Worm (Caenorhabditis elegans) whole organism, L1 larva: Measurements from ENCODE around the gene Y73B6BL.289.

Experiments used
- C04F5.9 ChIP-seq: sonication (generic microtip); optimal IDR thresholded peaks from 2 replicates; lab custom pipeline; 2016; ENCODE audit warnings: missing genetic modification characterization, missing compliant biosample characterization
- C16A3.4 ChIP-seq: fragments of 150-350 bp; optimal IDR thresholded peaks from 2 replicates; lab custom pipeline; 2014; ENCODE audit warnings: missing biosample characterization, missing genetic modification characterization
- F16B12.6 ChIP-seq: fragments of 150-350 bp; optimal IDR thresholded peaks from 2 replicates; lab custom pipeline; 2014; ENCODE audit warnings: missing biosample characterization, missing genetic modification characterization
- aha-1 ChIP-seq: fragments of 150-350 bp; optimal IDR thresholded peaks from 2 replicates; lab custom pipeline; 2014; ENCODE audit warnings: missing biosample characterization, missing genetic modification characterization
- alr-1 ChIP-seq: fragments of 200-800 bp; sonication (Bioruptor generic); optimal IDR thresholded peaks from 2 replicates; lab custom pipeline; 2018; ENCODE audit warnings: borderline replicate concordance, mild to moderate bottlenecking, missing genetic modification characterization, missing compliant biosample characterization
- ama-1 ChIP-seq: fragments of 150-350 bp; optimal IDR thresholded peaks from 2 replicates; lab custom pipeline; 2014
- blmp-1 ChIP-seq: fragments of 150-350 bp; optimal IDR thresholded peaks from 2 replicates; lab custom pipeline; 2014; ENCODE audit warnings: missing biosample characterization, missing genetic modification characterization
- ceh-8 ChIP-seq: fragments of 200-800 bp; sonication (Bioruptor generic); optimal IDR thresholded peaks from 2 replicates; lab custom pipeline; 2018; ENCODE audit warnings: mild to moderate bottlenecking, missing genetic modification characterization, moderate library complexity, missing compliant biosample characterization
- ceh-82 ChIP-seq, 3 experiments: fragments of 150-350 bp in 1 of 3; sonication (generic microtip) in 2 of 3; optimal IDR thresholded peaks; 2 replicates each; lab custom pipeline; 2014 to 2017; ENCODE audit warnings: missing biosample characterization in 3 of 3, missing genetic modification characterization in 3 of 3
- dpl-1 ChIP-seq, 3 experiments: fragments of 150-350 bp in 2 of 3; sonication (generic microtip) in 1 of 3; optimal IDR thresholded peaks; 2 replicates each; lab custom pipeline; 2014 to 2017; ENCODE audit warnings: missing biosample characterization in 3 of 3, missing genetic modification characterization in 3 of 3, missing genetic modification reagents in 3 of 3
- dsc-1 ChIP-seq: sonication (generic microtip); optimal IDR thresholded peaks from 2 replicates; lab custom pipeline; 2016; ENCODE audit warnings: mild to moderate bottlenecking, missing genetic modification characterization, missing compliant biosample characterization
- efl-1 ChIP-seq, 4 experiments: fragments of 150-350 bp; optimal IDR thresholded peaks in 3 of 4; peaks in 1 of 4; 1 replicate in 1 of 4; 2 replicates in 3 of 4; lab custom pipeline; 2014; ENCODE audit warnings: missing biosample characterization in 2 of 4, missing genetic modification characterization in 2 of 4, missing genetic modification reagents in 2 of 4
- efl-3 ChIP-seq: fragments of 200-800 bp; sonication (Bioruptor generic); optimal IDR thresholded peaks from 2 replicates; lab custom pipeline; 2018; ENCODE audit warnings: mild to moderate bottlenecking, missing genetic modification characterization, missing compliant biosample characterization
- elt-2 ChIP-seq: sonication (generic microtip); optimal IDR thresholded peaks from 2 replicates; lab custom pipeline; 2016; ENCODE audit warnings: missing genetic modification characterization, mild to moderate bottlenecking, inconsistent platforms, missing compliant biosample characterization, missing genetic modification reagents
- elt-3 ChIP-seq, 6 experiments: fragments of 150-350 bp in 1 of 6; sonication (generic microtip); optimal IDR thresholded peaks; 2 replicates each; lab custom pipeline; 2017 to 2018; ENCODE audit warnings: missing biosample characterization in 6 of 6, missing genetic modification characterization in 6 of 6, inconsistent platforms in 1 of 6
- fkh-10 ChIP-seq: sonication (generic microtip); optimal IDR thresholded peaks from 2 replicates; lab custom pipeline; 2017; ENCODE audit warnings: missing biosample characterization, missing genetic modification reagents, missing genetic modification characterization
- fos-1 ChIP-seq: fragments of 150-350 bp; optimal IDR thresholded peaks from 2 replicates; lab custom pipeline; 2014; ENCODE audit warnings: missing biosample characterization, missing genetic modification characterization
- hpl-2 ChIP-seq: fragments of 150-350 bp; optimal IDR thresholded peaks from 2 replicates; lab custom pipeline; 2014; ENCODE audit warnings: missing biosample characterization, missing genetic modification reagents, missing genetic modification characterization
- irx-1 ChIP-seq: sonication (generic microtip); optimal IDR thresholded peaks from 2 replicates; lab custom pipeline; 2016; ENCODE audit warnings: missing genetic modification characterization, missing compliant biosample characterization
- isw-1 ChIP-seq: fragments of 200-800 bp; sonication (Bioruptor generic); IDR thresholded peaks from 2 replicates; pipeline ENCODE4 v1.3.6; 2022; ENCODE audit warnings: missing genetic modification characterization, missing compliant biosample characterization
- jun-1 ChIP-seq: fragments of 150-350 bp; optimal IDR thresholded peaks from 2 replicates; lab custom pipeline; 2014; ENCODE audit warnings: missing biosample characterization, missing genetic modification reagents, missing genetic modification characterization
- lin-13 ChIP-seq: fragments of 150-350 bp; optimal IDR thresholded peaks from 2 replicates; lab custom pipeline; 2014; ENCODE audit warnings: missing biosample characterization, missing genetic modification reagents, missing genetic modification characterization
- lin-15B ChIP-seq: fragments of 150-350 bp; sonication (generic microtip); optimal IDR thresholded peaks from 3 replicates; lab custom pipeline; 2014; ENCODE audit warnings: missing biosample characterization, missing genetic modification characterization
- lin-35 ChIP-seq, 2 experiments: fragments of 150-350 bp; optimal IDR thresholded peaks; 2 replicates each; lab custom pipeline; 2014; ENCODE audit warnings: missing biosample characterization in 2 of 2, missing genetic modification characterization in 2 of 2, missing genetic modification reagents in 2 of 2
- lin-39 ChIP-seq: fragments of 150-350 bp; optimal IDR thresholded peaks from 2 replicates; lab custom pipeline; 2014; ENCODE audit warnings: missing biosample characterization, missing genetic modification reagents, missing genetic modification characterization
- lir-3 ChIP-seq: sonication (generic microtip); optimal IDR thresholded peaks from 2 replicates; lab custom pipeline; 2016; ENCODE audit warnings: mild to moderate bottlenecking, missing genetic modification characterization, moderate library complexity, missing compliant biosample characterization; ENCODE audit not compliant: poor library complexity
- lsy-2 ChIP-seq, 2 experiments: fragments of 150-350 bp; optimal IDR thresholded peaks; 2 replicates each; lab custom pipeline; 2014; ENCODE audit warnings: missing biosample characterization in 2 of 2, missing genetic modification characterization in 2 of 2
- mdl-1 ChIP-seq, 2 experiments: fragments of 150-350 bp; optimal IDR thresholded peaks; 2 replicates each; lab custom pipeline; 2014 to 2017; ENCODE audit warnings: missing biosample characterization in 2 of 2, missing genetic modification characterization in 2 of 2, inconsistent platforms in 1 of 2
- nhr-19 ChIP-seq: fragments of 200-800 bp; sonication (Bioruptor generic); conservative IDR thresholded peaks from 2 replicates; pipeline ENCODE4 v1.3.6; 2022; ENCODE audit warnings: missing genetic modification characterization, missing compliant biosample characterization
- nhr-47 ChIP-seq: sonication (generic microtip); optimal IDR thresholded peaks from 2 replicates; lab custom pipeline; 2016; ENCODE audit warnings: mild to moderate bottlenecking, missing genetic modification characterization, moderate library complexity, missing compliant biosample characterization
- nhr-71 ChIP-seq: sonication (generic microtip); optimal IDR thresholded peaks from 2 replicates; lab custom pipeline; 2016; ENCODE audit warnings: mild to moderate bottlenecking, missing genetic modification characterization, moderate library complexity, missing compliant biosample characterization
- nhr-85 ChIP-seq: sonication (generic microtip); peaks from one replicate; lab custom pipeline; 2016; ENCODE audit warnings: missing genetic modification characterization, inconsistent platforms, missing compliant biosample characterization
- nhr-90 ChIP-seq: sonication (generic microtip); optimal IDR thresholded peaks from 2 replicates; lab custom pipeline; 2016; ENCODE audit warnings: mild to moderate bottlenecking, missing genetic modification characterization, missing compliant biosample characterization; ENCODE audit not compliant: poor library complexity
- pqm-1 ChIP-seq: sonication (generic microtip); optimal IDR thresholded peaks from 3 replicates; lab custom pipeline; 2017; ENCODE audit warnings: missing biosample characterization, missing genetic modification characterization
- rnt-1 ChIP-seq: sonication (generic microtip); optimal IDR thresholded peaks from 2 replicates; lab custom pipeline; 2016; ENCODE audit warnings: mild to moderate bottlenecking, missing genetic modification characterization, moderate library complexity, missing compliant biosample characterization
- snpc-4 ChIP-seq: fragments of 150-350 bp; optimal IDR thresholded peaks from 2 replicates; lab custom pipeline; 2014; ENCODE audit warnings: missing biosample characterization, missing genetic modification characterization
- snu-23 ChIP-seq: sonication (generic microtip); optimal IDR thresholded peaks from 2 replicates; lab custom pipeline; 2016; ENCODE audit warnings: missing genetic modification characterization, missing compliant biosample characterization
- sox-4 ChIP-seq: sonication (generic microtip); optimal IDR thresholded peaks from 2 replicates; lab custom pipeline; 2016; ENCODE audit warnings: missing genetic modification characterization, missing compliant biosample characterization
- sptf-1 ChIP-seq: fragments of 150-350 bp; optimal IDR thresholded peaks from 2 replicates; lab custom pipeline; 2014; ENCODE audit warnings: missing biosample characterization, missing genetic modification characterization
- swsn-7 ChIP-seq: sonication (generic microtip); optimal IDR thresholded peaks from 2 replicates; lab custom pipeline; 2016; ENCODE audit warnings: missing genetic modification characterization, missing compliant biosample characterization
- tbx-2 ChIP-seq: sonication (generic microtip); optimal IDR thresholded peaks from 2 replicates; lab custom pipeline; 2016; ENCODE audit warnings: missing genetic modification characterization, missing compliant biosample characterization
- unc-130 ChIP-seq: fragments of 150-350 bp; optimal IDR thresholded peaks from 2 replicates; lab custom pipeline; 2017; ENCODE audit warnings: missing biosample characterization, missing genetic modification characterization, inconsistent platforms
- unc-30 ChIP-seq: sonication (generic microtip); optimal IDR thresholded peaks from 2 replicates; lab custom pipeline; 2017; ENCODE audit warnings: missing biosample characterization, missing genetic modification characterization
- unc-86 ChIP-seq: sonication (generic microtip); optimal IDR thresholded peaks from 2 replicates; lab custom pipeline; 2016; ENCODE audit warnings: missing genetic modification characterization, missing compliant biosample characterization
- vab-15 ChIP-seq: sonication (generic microtip); optimal IDR thresholded peaks from 2 replicates; lab custom pipeline; 2017; ENCODE audit warnings: missing genotype, mild to moderate bottlenecking, missing genetic modification characterization, missing compliant biosample characterization
- xbp-1 ChIP-seq: sonication (generic microtip); optimal IDR thresholded peaks from 2 replicates; lab custom pipeline; 2016; ENCODE audit warnings: missing genetic modification characterization, missing compliant biosample characterization
- zip-4 ChIP-seq: fragments of 200-800 bp; sonication (Bioruptor generic); optimal IDR thresholded peaks from 2 replicates; lab custom pipeline; 2018; ENCODE audit warnings: mild to moderate bottlenecking, missing genetic modification characterization, moderate library complexity, missing compliant biosample characterization
- ztf-11 ChIP-seq, 2 experiments: sonication (generic microtip); optimal IDR thresholded peaks; 2 replicates each; lab custom pipeline; 2016 to 2017; ENCODE audit warnings: missing genetic modification characterization in 2 of 2, missing biosample characterization in 1 of 2, missing compliant biosample characterization in 1 of 2
- ztf-4 ChIP-seq: fragments of 150-350 bp; optimal IDR thresholded peaks from 2 replicates; lab custom pipeline; 2014; ENCODE audit warnings: missing biosample characterization, missing genetic modification characterization

Gene Y73B6BL.289

ce11 chrIV:6373721-6374120 lies 26.4 kb downstream of the Y73B6BL.289 start:
- no peak for TF ChIP-seq nhr-85 (tag; lab: Kevin White, UChicago)
- TF ChIP-seq efl-1 (optimal IDR thresholded peaks at IDR 0.05; lab: Kevin White, UChicago), result no peak
- TF ChIP-seq efl-1 (GFP tag; optimal IDR thresholded peaks at IDR 0.05 in 1 of 2; lab: Kevin White, UChicago), result peak in 1 of 2 experiments; percentile 8
- TF ChIP-seq, all 84 proteins: peak for 1

- TF ChIP-seq vab-15 (peak; percentile 5), jun-1 (tag; lab: Kevin White, UChicago) (peak; percentile 39), sox-4 (tag; lab: Kevin White, UChicago) (peak; percentile 4), rnt-1 (tag; lab: Kevin White, UChicago) (peak; percentile 82), tbx-2 (tag; lab: Kevin White, UChicago) (peak; percentile 76), snpc-4 (tag; lab: Kevin White, UChicago) (peak; percentile 59), F16B12.6 (tag; lab: Kevin White, UChicago) (peak; percentile 95), zip-4 (peak; percentile 3), lin-15B (tag; lab: Kevin White, UChicago) (peak; percentile 93), swsn-7 (tag; lab: Kevin White, UChicago) (peak; percentile 72), isw-1 (peak; percentile 61), fos-1 (tag; lab: Kevin White, UChicago) (peak; percentile 14), C04F5.9 (tag; lab: Kevin White, UChicago) (peak; percentile 53), nhr-71 (tag; lab: Kevin White, UChicago) (peak; percentile 89), blmp-1 (tag; lab: Kevin White, UChicago) (no peak), alr-1 (tag; lab: Kevin White, UChicago) (no peak), ceh-82 (tag; optimal IDR thresholded peaks at IDR 0.05; lab: Kevin White, UChicago) (peak; percentile 20 to 78 (median 46)), efl-3 (GFP tag; lab: Kevin White, UChicago) (no peak), nhr-85 (tag; lab: Kevin White, UChicago) (peak; percentile 86), xbp-1 (tag; lab: Kevin White, UChicago) (peak; percentile 74), lir-3 (peak; percentile 57), unc-86 (tag; lab: Kevin White, UChicago) (peak; percentile 77), C16A3.4 (tag; lab: Kevin White, UChicago) (peak; percentile 84), pqm-1 (tag; lab: Kevin White, UChicago) (no peak), lin-13 (GFP tag; lab: Kevin White, UChicago) (peak; percentile 74), irx-1 (tag; lab: Kevin White, UChicago) (peak; percentile 55), ceh-8 (GFP tag; lab: Kevin White, UChicago) (no peak), nhr-90 (tag; lab: Kevin White, UChicago) (peak; percentile 63), sptf-1 (tag; lab: Kevin White, UChicago) (no peak), hpl-2 (GFP tag; lab: Kevin White, UChicago) (no peak), unc-130 (tag; lab: Kevin White, UChicago) (peak; percentile 34), ama-1 (lab: Kevin White, UChicago) (no peak), lsy-2 (tag; optimal IDR thresholded peaks at IDR 0.05; lab: Kevin White, UChicago) (peak; percentile 83 to 91), nhr-19 (GFP tag; lab: Robert Waterston, UW) (peak; percentile 72), elt-3 (tag; optimal IDR thresholded peaks at IDR 0.05; lab: Kevin White, UChicago) (peak in 2 of 6 experiments; percentile 66 to 70), mdl-1 (tag; optimal IDR thresholded peaks at IDR 0.05; lab: Kevin White, UChicago) (peak in 1 of 2 experiments; percentile 54), snu-23 (GFP tag; lab: Kevin White, UChicago) (peak; percentile 85), nhr-47 (tag; lab: Kevin White, UChicago) (peak; percentile 85), ztf-11 (tag; optimal IDR thresholded peaks at IDR 0.05; lab: Kevin White, UChicago) (peak in 1 of 2 experiments; percentile 31), elt-2 (tag; lab: Kevin White, UChicago) (peak; percentile 18), lin-39 (peak; percentile 30), dpl-1 (GFP tag; optimal IDR thresholded peaks at IDR 0.05; lab: Kevin White, UChicago) (peak; percentile 79 to 87 (median 86)), dsc-1 (tag; lab: Kevin White, UChicago) (peak; percentile 72), fkh-10 (GFP tag; lab: Kevin White, UChicago) (no peak), ztf-4 (no peak), lin-35 (GFP tag; optimal IDR thresholded peaks at IDR 0.05; lab: Kevin White, UChicago) (peak; percentile 85 to 91), aha-1 (tag; lab: Kevin White, UChicago) (no peak), unc-30 (tag; lab: Kevin White, UChicago) (no peak)
Observed at ce11 chrIV:6376473-6377115, 29.3 kb downstream of the Y73B6BL.289 start, which contains the start of the genes hrpf-2 and bli-6. Gene hrpf-2 (minus strand): TSS chrIV:6376523. Gene bli-6 (plus strand): TSS chrIV:6377065.
